Worm (Caenorhabditis elegans) whole organism, L2 larva: ENCODE data around the gene M02E1.3.
A peak's percentile ranks its signal among the peaks of the same experiment; 100 is the strongest.
"Not testable (repeated sequence)": the region's sequence is repeated elsewhere in the genome, so short reads cannot be mapped to it uniquely, and the experiment has no call there.

Experiments
- C34F6.9 ChIP-seq: fragments of 150-350 bp; optimal IDR thresholded peaks from 2 replicates; lab custom pipeline; 2014; ENCODE audit warnings: missing biosample characterization, missing genetic modification characterization
- F13H6.1 ChIP-seq: sonication (generic microtip); optimal IDR thresholded peaks from 2 replicates; lab custom pipeline; 2016; ENCODE audit warnings: missing genetic modification characterization, missing compliant biosample characterization
- R02D3.7 ChIP-seq: fragments of 150-350 bp; optimal IDR thresholded peaks from 2 replicates; lab custom pipeline; 2014; ENCODE audit warnings: missing biosample characterization, missing genetic modification characterization
- Y55F3AM.14 ChIP-seq: fragments of 200-800 bp; sonication (Bioruptor generic); optimal IDR thresholded peaks from 2 replicates; lab custom pipeline; 2018; ENCODE audit warnings: mild to moderate bottlenecking, missing genetic modification characterization, missing compliant biosample characterization
- alr-1 ChIP-seq: fragments of 150-350 bp; optimal IDR thresholded peaks from 2 replicates; lab custom pipeline; 2014; ENCODE audit warnings: missing biosample characterization, missing genetic modification characterization
- aly-2 ChIP-seq: fragments of 150-350 bp; optimal IDR thresholded peaks from 2 replicates; lab custom pipeline; 2014; ENCODE audit warnings: missing biosample characterization, missing genetic modification characterization
- ama-1 ChIP-seq: fragments of 150-350 bp; optimal IDR thresholded peaks from 2 replicates; lab custom pipeline; 2018; ENCODE audit warnings: inconsistent platforms
- blmp-1 ChIP-seq: sonication (generic microtip); optimal IDR thresholded peaks from 2 replicates; lab custom pipeline; 2017; ENCODE audit warnings: missing genetic modification characterization, mild to moderate bottlenecking, missing compliant biosample characterization, antibody characterized with exemption, moderate library complexity; ENCODE audit not compliant: insufficient read depth
- crh-2 ChIP-seq: sonication (generic microtip); optimal IDR thresholded peaks from 2 replicates; lab custom pipeline; 2017; ENCODE audit warnings: missing biosample characterization, missing genetic modification characterization
- dmd-4 ChIP-seq: sonication (generic microtip); optimal IDR thresholded peaks from 2 replicates; lab custom pipeline; 2017; ENCODE audit warnings: missing biosample characterization, missing genetic modification characterization
- egl-27 ChIP-seq: sonication (generic microtip); optimal IDR thresholded peaks from 3 replicates; lab custom pipeline; 2017; ENCODE audit warnings: missing biosample characterization, missing genetic modification reagents, missing genetic modification characterization
- elt-1 ChIP-seq: fragments of 150-350 bp; optimal IDR thresholded peaks from 2 replicates; lab custom pipeline; 2014; ENCODE audit warnings: missing biosample characterization, missing genetic modification characterization
- elt-3 ChIP-seq: sonication (generic microtip); optimal IDR thresholded peaks from 2 replicates; lab custom pipeline; 2017; ENCODE audit warnings: missing biosample characterization, missing genetic modification characterization
- fos-1 ChIP-seq: fragments of 150-350 bp; optimal IDR thresholded peaks from 2 replicates; lab custom pipeline; 2014; ENCODE audit warnings: missing biosample characterization, missing genetic modification characterization
- gmeb-1 ChIP-seq: fragments of 150-350 bp; optimal IDR thresholded peaks from 2 replicates; lab custom pipeline; 2014; ENCODE audit warnings: missing biosample characterization, missing genetic modification characterization
- lin-11 ChIP-seq: fragments of 150-350 bp; sonication (generic microtip); optimal IDR thresholded peaks from 2 replicates; lab custom pipeline; 2014; ENCODE audit warnings: missing biosample characterization, missing genetic modification characterization, inconsistent platforms, mixed read lengths
- lin-13 ChIP-seq: fragments of 150-350 bp; optimal IDR thresholded peaks from 2 replicates; lab custom pipeline; 2014; ENCODE audit warnings: missing biosample characterization, missing genetic modification reagents, missing genetic modification characterization
- lsy-2 ChIP-seq, 2 experiments: fragments of 150-350 bp in 1 of 2; sonication (generic microtip) in 1 of 2; optimal IDR thresholded peaks; 2 replicates each; lab custom pipeline; 2014 to 2017; ENCODE audit warnings: missing biosample characterization in 2 of 2, missing genetic modification characterization in 2 of 2
- mab-5 ChIP-seq: fragments of 150-350 bp; optimal IDR thresholded peaks from 2 replicates; lab custom pipeline; 2014; ENCODE audit warnings: missing biosample characterization, missing genetic modification characterization
- mdl-1 ChIP-seq, 2 experiments: fragments of 150-350 bp in 1 of 2; sonication (generic microtip) in 1 of 2; optimal IDR thresholded peaks; 2 replicates each; lab custom pipeline; 2017; ENCODE audit warnings: missing biosample characterization in 2 of 2, missing genetic modification characterization in 2 of 2
- nhr-11 ChIP-seq: fragments of 150-350 bp; optimal IDR thresholded peaks from 2 replicates; lab custom pipeline; 2014; ENCODE audit warnings: missing biosample characterization, missing genetic modification characterization
- nhr-12 ChIP-seq: fragments of 150-350 bp; optimal IDR thresholded peaks from 2 replicates; lab custom pipeline; 2014; ENCODE audit warnings: missing biosample characterization, missing genetic modification characterization
- nhr-129 ChIP-seq: fragments of 150-350 bp; optimal IDR thresholded peaks from 2 replicates; lab custom pipeline; 2014; ENCODE audit warnings: missing biosample characterization, missing genetic modification characterization
- nhr-21 ChIP-seq: fragments of 150-350 bp; optimal IDR thresholded peaks from 2 replicates; lab custom pipeline; 2014; ENCODE audit warnings: missing biosample characterization, missing genetic modification characterization
- nhr-23 ChIP-seq: fragments of 150-350 bp; optimal IDR thresholded peaks from 2 replicates; lab custom pipeline; 2014; ENCODE audit warnings: missing biosample characterization, missing genetic modification reagents, missing genetic modification characterization
- nhr-237 ChIP-seq: fragments of 150-350 bp; optimal IDR thresholded peaks from 2 replicates; lab custom pipeline; 2014; ENCODE audit warnings: missing biosample characterization, missing genetic modification characterization
- nhr-6 ChIP-seq: fragments of 150-350 bp; optimal IDR thresholded peaks from 2 replicates; lab custom pipeline; 2014; ENCODE audit warnings: missing biosample characterization, missing genetic modification characterization
- nhr-77 ChIP-seq: fragments of 150-350 bp; optimal IDR thresholded peaks from 2 replicates; lab custom pipeline; 2014; ENCODE audit warnings: missing biosample characterization, missing genetic modification characterization
- peb-1 ChIP-seq: fragments of 150-350 bp; optimal IDR thresholded peaks from 2 replicates; lab custom pipeline; 2014; ENCODE audit warnings: missing biosample characterization, missing genetic modification characterization
- sem-4 ChIP-seq: fragments of 150-350 bp; optimal IDR thresholded peaks from 2 replicates; lab custom pipeline; 2014; ENCODE audit warnings: missing biosample characterization, missing genetic modification reagents, missing genetic modification characterization
- skn-1 ChIP-seq: sonication (generic microtip); optimal IDR thresholded peaks from 2 replicates; lab custom pipeline; 2017; ENCODE audit warnings: missing biosample characterization, missing genetic modification characterization
- sma-3 ChIP-seq: sonication (generic microtip); optimal IDR thresholded peaks from 2 replicates; lab custom pipeline; 2016; ENCODE audit warnings: missing genetic modification reagents, missing genetic modification characterization, missing compliant biosample characterization
- sma-9 ChIP-seq, 2 experiments: fragments of 150-350 bp in 1 of 2; sonication (generic microtip) in 1 of 2; optimal IDR thresholded peaks; 2 replicates each; lab custom pipeline; 2014 to 2016; ENCODE audit warnings: missing genetic modification characterization in 2 of 2, mild to moderate bottlenecking in 1 of 2, missing biosample characterization in 1 of 2, missing compliant biosample characterization in 1 of 2, missing genetic modification reagents in 1 of 2, moderate library complexity in 1 of 2
- snpc-4 ChIP-seq: fragments of 150-350 bp; optimal IDR thresholded peaks from 2 replicates; lab custom pipeline; 2014; ENCODE audit warnings: missing biosample characterization, missing genetic modification characterization
- unc-39 ChIP-seq: fragments of 150-350 bp; optimal IDR thresholded peaks from 2 replicates; lab custom pipeline; 2014; ENCODE audit warnings: missing biosample characterization, missing genetic modification characterization
- unc-55 ChIP-seq: fragments of 150-350 bp; sonication (generic microtip); optimal IDR thresholded peaks from 3 replicates; lab custom pipeline; 2014; ENCODE audit warnings: missing biosample characterization, missing genetic modification reagents, missing genetic modification characterization
- unc-62 ChIP-seq: fragments of 150-350 bp; optimal IDR thresholded peaks from 2 replicates; lab custom pipeline; 2014; ENCODE audit warnings: missing biosample characterization, missing genetic modification reagents, missing genetic modification characterization
- zag-1 ChIP-seq: fragments of 150-350 bp; optimal IDR thresholded peaks from 2 replicates; lab custom pipeline; 2014; ENCODE audit warnings: missing biosample characterization, missing genetic modification characterization
- ztf-1 ChIP-seq: fragments of 200-800 bp; sonication (Bioruptor generic); conservative IDR thresholded peaks from 2 replicates; pipeline ENCODE4 v1.3.6; 2022; ENCODE audit warnings: missing genetic modification characterization, missing compliant biosample characterization
- ztf-11 ChIP-seq: sonication (generic microtip); optimal IDR thresholded peaks from 2 replicates; lab custom pipeline; 2017; ENCODE audit warnings: missing biosample characterization, missing genetic modification characterization

The M02E1.3 gene

ce11 chrX:334452-334851 lies 12.1 kb downstream of the M02E1.3 start:
- TF ChIP-seq ama-1 (lab: Kevin White, UChicago) (no peak), C34F6.9 (tag; lab: Kevin White, UChicago) (no peak), lsy-2 (tag; optimal IDR thresholded peaks at IDR 0.05; lab: Kevin White, UChicago) (no peak), skn-1 (no peak), sma-9 (GFP tag; optimal IDR thresholded peaks at IDR 0.05; lab: Kevin White, UChicago) (no peak), sma-9 (tag; optimal IDR thresholded peaks at IDR 0.05; lab: Kevin White, UChicago) (no peak), nhr-237 (tag; lab: Kevin White, UChicago) (no peak), Y55F3AM.14 (GFP tag; lab: Kevin White, UChicago) (no peak)
- TF ChIP-seq, all 48 proteins: peak for 0

DNA sequence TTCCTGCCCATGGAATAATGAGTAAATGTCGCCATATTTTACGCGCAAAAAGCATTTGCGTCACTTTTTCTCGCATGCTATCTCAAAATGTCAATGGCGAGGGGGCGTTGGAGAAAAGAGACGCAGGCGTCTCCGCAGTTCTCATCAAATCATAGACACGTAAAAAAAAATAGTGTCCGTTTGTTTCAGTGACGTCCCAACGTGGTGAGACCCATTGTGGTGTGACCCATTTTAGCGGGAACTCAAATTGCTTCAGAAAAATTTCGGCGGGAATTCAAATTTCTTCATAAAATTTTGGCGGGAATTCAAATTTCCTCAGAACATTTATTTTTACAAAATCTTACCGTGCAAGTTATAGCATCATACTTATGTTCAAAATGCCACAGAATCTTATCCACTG lies 21.5 kb downstream of the M02E1.3 start:
- TF ChIP-seq crh-2 (tag; lab: Kevin White, UChicago) = peak; percentile 14
- no peak for TF ChIP-seq unc-62 (GFP tag; lab: Kevin White, UChicago)

ce11 chrX:347117-347516 lies 24.8 kb downstream of the M02E1.3 start, which contains the start of gene C04E7.3:
Gene C04E7.3 (minus strand): TSS chrX:347217.
- not testable (repeated sequence) for TF ChIP-seq crh-2 (tag; lab: Kevin White, UChicago); unc-62 (GFP tag; lab: Kevin White, UChicago); unc-55 (GFP tag; lab: Kevin White, UChicago)
- TF ChIP-seq, all 48 proteins: peak for 0; not testable (repeated sequence) for 48

- TF ChIP-seq sem-4 = no peak
- TF ChIP-seq skn-1 = no peak
- peak in 1 of 2 experiments; percentile 60 for TF ChIP-seq mdl-1 (tag; optimal IDR thresholded peaks at IDR 0.05; lab: Kevin White, UChicago)
- TF ChIP-seq unc-55 (GFP tag; lab: Kevin White, UChicago) = peak; percentile 58
- peak; percentile 63 for TF ChIP-seq C34F6.9 (tag; lab: Kevin White, UChicago)
- TF ChIP-seq nhr-23 (tag; lab: Kevin White, UChicago) = no peak
- TF ChIP-seq crh-2 (tag; lab: Kevin White, UChicago) = peak; percentile 31
- TF ChIP-seq elt-3 (tag; lab: Kevin White, UChicago) = no peak
- peak; percentile 50 for TF ChIP-seq mab-5 (tag; lab: Kevin White, UChicago)
- peak; percentile 46 for TF ChIP-seq nhr-129
- TF ChIP-seq lsy-2 (tag; optimal IDR thresholded peaks at IDR 0.05; lab: Kevin White, UChicago) = peak in 1 of 2 experiments; percentile 40
- TF ChIP-seq peb-1 (tag; lab: Kevin White, UChicago) = no peak
- TF ChIP-seq nhr-6 (tag; lab: Kevin White, UChicago) = no peak
- TF ChIP-seq, all 48 proteins: peak for 7
Measured at ce11 chrX:348141-348540, 25.8 kb downstream of the M02E1.3 start.

- peak; percentile 36 for TF ChIP-seq nhr-12 (tag; lab: Kevin White, UChicago)
- TF ChIP-seq mdl-1 (tag; optimal IDR thresholded peaks at IDR 0.05; lab: Kevin White, UChicago) = peak; percentile 7 to 48
- TF ChIP-seq lin-11 = peak; percentile 50
- no peak for TF ChIP-seq nhr-11 (tag; lab: Kevin White, UChicago)
- peak; percentile 74 for TF ChIP-seq F13H6.1 (tag; lab: Kevin White, UChicago)
- TF ChIP-seq nhr-77 = no peak
- no peak for TF ChIP-seq elt-3 (tag; lab: Kevin White, UChicago)
- peak; percentile 65 to 87 for TF ChIP-seq lsy-2 (tag; optimal IDR thresholded peaks at IDR 0.05; lab: Kevin White, UChicago)
- TF ChIP-seq blmp-1 = peak; percentile 10
- TF ChIP-seq fos-1 (tag; lab: Kevin White, UChicago) = peak; percentile 85
- TF ChIP-seq lin-13 (GFP tag; lab: Kevin White, UChicago) = peak; percentile 86
- no peak for TF ChIP-seq elt-1 (tag; lab: Kevin White, UChicago)
- TF ChIP-seq dmd-4 (tag; lab: Kevin White, UChicago) = no peak
- no peak for TF ChIP-seq nhr-23 (tag; lab: Kevin White, UChicago)
- TF ChIP-seq nhr-21 (tag; lab: Kevin White, UChicago) = peak; percentile 81
- no peak for TF ChIP-seq R02D3.7 (tag; lab: Kevin White, UChicago)
- TF ChIP-seq skn-1 = peak; percentile 40
- no peak for TF ChIP-seq unc-39 (tag; lab: Kevin White, UChicago)
- TF ChIP-seq unc-55 (GFP tag; lab: Kevin White, UChicago) = peak; percentile 96
- peak; percentile 83 for TF ChIP-seq egl-27 (tag; lab: Kevin White, UChicago)
- TF ChIP-seq sem-4 = peak; percentile 66
- no peak for TF ChIP-seq unc-62 (GFP tag; lab: Kevin White, UChicago)
- TF ChIP-seq zag-1 (tag; lab: Kevin White, UChicago) = peak; percentile 62
- TF ChIP-seq nhr-129 = peak; percentile 91
- no peak for TF ChIP-seq peb-1 (tag; lab: Kevin White, UChicago)
- no peak for TF ChIP-seq snpc-4 (tag; lab: Kevin White, UChicago)
- TF ChIP-seq alr-1 (tag; lab: Kevin White, UChicago) = peak; percentile 48
- peak; percentile 69 for TF ChIP-seq mab-5 (tag; lab: Kevin White, UChicago)
- TF ChIP-seq aly-2 (tag; lab: Kevin White, UChicago) = no peak
- no peak for TF ChIP-seq nhr-237 (tag; lab: Kevin White, UChicago)
- peak; percentile 83 for TF ChIP-seq sma-3 (GFP tag; lab: Kevin White, UChicago)
- peak; percentile 41 for TF ChIP-seq nhr-6 (tag; lab: Kevin White, UChicago)
- no peak for TF ChIP-seq ztf-1 (GFP tag; lab: Robert Waterston, UW)
- peak; percentile 64 for TF ChIP-seq sma-9 (GFP tag; optimal IDR thresholded peaks at IDR 0.05; lab: Kevin White, UChicago)
- no peak for TF ChIP-seq sma-9 (tag; optimal IDR thresholded peaks at IDR 0.05; lab: Kevin White, UChicago)
- TF ChIP-seq gmeb-1 (tag; lab: Kevin White, UChicago) = peak; percentile 77
- peak; percentile 89 for TF ChIP-seq crh-2 (tag; lab: Kevin White, UChicago)
- no peak for TF ChIP-seq ztf-11 (tag; lab: Kevin White, UChicago)
Measured at ce11 chrX:353134-353669, 30.9 kb downstream of the M02E1.3 start, which contains the start of gene sor-3. Gene sor-3 (plus strand): TSS chrX:353619.
